Fruit fly (Drosophila melanogaster) whole organism: ENCODE measurements around the gene Gr22a.

Source experiments
- CG8478 ChIP-seq: fragments of >200 bp; optimal IDR thresholded peaks from 2 replicates; lab custom pipeline; 2018; ENCODE audit warnings: inconsistent platforms
- Dll ChIP-seq: fragments of >200 bp; optimal IDR thresholded peaks from 2 replicates; lab custom pipeline; 2017
- EcR ChIP-seq, 2 experiments: fragments of >200 bp; optimal IDR thresholded peaks; 2 replicates each; lab custom pipeline; 2017; ENCODE audit warnings: missing biosample characterization in 2 of 2, missing genetic modification characterization in 2 of 2, missing genetic modification reagents in 2 of 2

dm6 chr2L:1837717-1838368 is 43.1 kb upstream of the Gr22a start:
- TF ChIP-seq Dll (lab: Kevin White, UChicago) (no peak), EcR (GFP tag; optimal IDR thresholded peaks at IDR 0.05; lab: Kevin White, UChicago) (no peak), CG8478 (lab: Kevin White, UChicago) (no peak)
